Worm (Caenorhabditis elegans) whole organism, young adult: Measurements from ENCODE around the gene T23B12.11.
A peak's percentile ranks its signal among the peaks of the same experiment; 100 is the strongest.

Experiments used
- B0261.1 ChIP-seq: sonication (generic microtip); optimal IDR thresholded peaks from 2 replicates; lab custom pipeline; 2016; ENCODE audit warnings: mild to moderate bottlenecking, missing genetic modification characterization, moderate library complexity, missing compliant biosample characterization
- C17E4.6 ChIP-seq: fragments of 200-800 bp; sonication (Bioruptor generic); IDR thresholded peaks from 2 replicates; pipeline ENCODE4 v1.3.6; 2022; ENCODE audit warnings: missing genetic modification reagents, missing genetic modification characterization, missing compliant biosample characterization
- F33H1.4 ChIP-seq: fragments of 200-800 bp; sonication (Bioruptor generic); IDR thresholded peaks from 2 replicates; pipeline ENCODE4 v1.3.6; 2022; ENCODE audit warnings: missing genetic modification reagents, missing genetic modification characterization, missing compliant biosample characterization
- F39B2.1 ChIP-seq: fragments of 200-800 bp; sonication (Bioruptor generic); IDR thresholded peaks from 2 replicates; pipeline ENCODE4 v1.3.6; 2022; ENCODE audit warnings: missing genetic modification reagents, missing genetic modification characterization, missing compliant biosample characterization
- F49E8.2 ChIP-seq: sonication (generic microtip); optimal IDR thresholded peaks from 3 replicates; lab custom pipeline; 2017; ENCODE audit warnings: missing genetic modification characterization, mild to moderate bottlenecking, missing compliant biosample characterization, antibody characterized with exemption, moderate library complexity; ENCODE audit not compliant: insufficient read depth
- F52B5.7 ChIP-seq: sonication (generic microtip); optimal IDR thresholded peaks from 2 replicates; lab custom pipeline; 2016; ENCODE audit warnings: mild to moderate bottlenecking, missing genetic modification characterization, missing compliant biosample characterization
- F55B11.4 ChIP-seq: sonication (generic microtip); optimal IDR thresholded peaks from 2 replicates; lab custom pipeline; 2016; ENCODE audit warnings: missing compliant biosample characterization, missing genetic modification characterization, borderline replicate concordance; ENCODE audit not compliant: insufficient read depth
- F57A8.1 ChIP-seq: fragments of 200-800 bp; sonication (Bioruptor generic); optimal IDR thresholded peaks from 2 replicates; lab custom pipeline; 2018; ENCODE audit warnings: mild to moderate bottlenecking, missing genetic modification characterization, moderate library complexity, missing compliant biosample characterization
- Y67H2A.10 ChIP-seq: fragments of 200-800 bp; sonication (Bioruptor generic); conservative IDR thresholded peaks from 2 replicates; pipeline ENCODE4 v1.3.6; 2022; ENCODE audit warnings: missing genetic modification reagents, missing genetic modification characterization, missing compliant biosample characterization
- Y79H2A.3 ChIP-seq: fragments of 200-800 bp; sonication (Bioruptor generic); conservative IDR thresholded peaks from 2 replicates; pipeline ENCODE4 v1.3.6; 2022; ENCODE audit warnings: missing genetic modification reagents, missing genetic modification characterization, missing compliant biosample characterization
- Y95B8A.8 ChIP-seq: fragments of 200-800 bp; sonication (Bioruptor generic); IDR thresholded peaks from 2 replicates; pipeline ENCODE4 v1.3.6; 2022; ENCODE audit warnings: missing genetic modification reagents, missing genetic modification characterization, missing compliant biosample characterization
- ama-1 ChIP-seq, 3 experiments: fragments of 150-350 bp in 1 of 3; sonication (generic microtip) in 2 of 3; optimal IDR thresholded peaks; 2 replicates each; lab custom pipeline; 2014 to 2018; ENCODE audit warnings: missing biosample characterization in 2 of 3, missing genetic modification characterization in 2 of 3, missing genetic modification reagents in 2 of 3
- athp-1 ChIP-seq: sonication (generic microtip); optimal IDR thresholded peaks from 2 replicates; lab custom pipeline; 2017; ENCODE audit warnings: mild to moderate bottlenecking, missing genetic modification characterization, missing compliant biosample characterization
- attf-5 ChIP-seq: fragments of 200-800 bp; sonication (Bioruptor generic); optimal IDR thresholded peaks from 2 replicates; lab custom pipeline; 2018; ENCODE audit warnings: mild to moderate bottlenecking, missing genetic modification characterization, missing compliant biosample characterization
- bed-1 ChIP-seq: fragments of 200-800 bp; sonication (Bioruptor generic); IDR thresholded peaks from 2 replicates; pipeline ENCODE4 v1.3.6; 2022; ENCODE audit warnings: missing genetic modification reagents, missing genetic modification characterization, missing compliant biosample characterization
- ccch-3 ChIP-seq: fragments of 200-800 bp; sonication (Bioruptor generic); optimal IDR thresholded peaks from 2 replicates; lab custom pipeline; 2018; ENCODE audit warnings: mild to moderate bottlenecking, missing genetic modification characterization, missing compliant biosample characterization
- cebp-1 ChIP-seq, 2 experiments: fragments of 200-800 bp in 1 of 2; sonication (Bioruptor generic) in 1 of 2; sonication (generic microtip) in 1 of 2; IDR thresholded peaks in 1 of 2; optimal IDR thresholded peaks in 1 of 2; 2 replicates each; pipeline versions ENCODE4 v1.3.6 to Lab custom; 2017 to 2022; ENCODE audit warnings: missing compliant biosample characterization in 2 of 2, missing genetic modification characterization in 2 of 2, mild to moderate bottlenecking in 1 of 2, missing genetic modification reagents in 1 of 2, moderate library complexity in 1 of 2
- ceh-27 ChIP-seq: fragments of 200-800 bp; sonication (Bioruptor generic); optimal IDR thresholded peaks from 2 replicates; lab custom pipeline; 2018; ENCODE audit warnings: mild to moderate bottlenecking, missing genetic modification characterization, moderate library complexity, missing compliant biosample characterization
- ceh-79 ChIP-seq: sonication (generic microtip); optimal IDR thresholded peaks from 2 replicates; lab custom pipeline; 2017; ENCODE audit warnings: mild to moderate bottlenecking, missing genetic modification characterization, missing compliant biosample characterization
- dox-1 ChIP-seq: fragments of 200-800 bp; sonication (Bioruptor generic); IDR thresholded peaks from 2 replicates; pipeline ENCODE4 v1.3.6; 2022; ENCODE audit warnings: missing genetic modification reagents, missing genetic modification characterization, missing compliant biosample characterization
- ekl-4 ChIP-seq: fragments of 200-800 bp; sonication (Bioruptor generic); IDR thresholded peaks from 2 replicates; pipeline ENCODE4 v1.3.6; 2022; ENCODE audit warnings: missing genetic modification reagents, missing genetic modification characterization, missing compliant biosample characterization
- ets-4 ChIP-seq: fragments of 200-800 bp; sonication (Bioruptor generic); optimal IDR thresholded peaks from 2 replicates; lab custom pipeline; 2018; ENCODE audit warnings: mild to moderate bottlenecking, missing genetic modification characterization, missing compliant biosample characterization
- hlh-12 ChIP-seq: sonication (generic microtip); optimal IDR thresholded peaks from 2 replicates; lab custom pipeline; 2016; ENCODE audit warnings: missing genetic modification characterization, missing compliant biosample characterization
- hmg-20 ChIP-seq: fragments of 200-800 bp; sonication (Bioruptor generic); IDR thresholded peaks from 2 replicates; pipeline ENCODE4 v1.3.6; 2022; ENCODE audit warnings: missing genetic modification reagents, missing genetic modification characterization, missing compliant biosample characterization
- hrde-1 ChIP-seq: sonication (generic microtip); optimal IDR thresholded peaks from 2 replicates; lab custom pipeline; 2016; ENCODE audit warnings: missing genetic modification characterization, mild to moderate bottlenecking, missing compliant biosample characterization, moderate library complexity, missing genotype, missing genetic modification reagents, borderline replicate concordance
- hsf-1 ChIP-seq: fragments of 200-800 bp; sonication (Bioruptor generic); IDR thresholded peaks from 2 replicates; pipeline ENCODE4 v1.3.6; 2022; ENCODE audit warnings: missing genetic modification reagents, missing genetic modification characterization, missing compliant biosample characterization
- lag-1 ChIP-seq: fragments of 200-800 bp; sonication (Bioruptor generic); IDR thresholded peaks from 2 replicates; pipeline ENCODE4 v1.3.6; 2022; ENCODE audit warnings: missing genetic modification reagents, missing genetic modification characterization, missing compliant biosample characterization
- let-607 ChIP-seq, 2 experiments: fragments of 200-800 bp in 1 of 2; sonication (Bioruptor generic) in 1 of 2; sonication (generic microtip) in 1 of 2; optimal IDR thresholded peaks; 2 replicates each; lab custom pipeline; 2016 to 2018; ENCODE audit warnings: mild to moderate bottlenecking in 2 of 2, missing compliant biosample characterization in 2 of 2, missing genetic modification characterization in 2 of 2, moderate library complexity in 2 of 2, missing genotype in 1 of 2
- lin-26 ChIP-seq: fragments of 200-800 bp; sonication (Bioruptor generic); IDR thresholded peaks from 2 replicates; pipeline ENCODE4 v1.3.6; 2022; ENCODE audit warnings: missing genetic modification reagents, missing genetic modification characterization, missing compliant biosample characterization
- lir-1 ChIP-seq: fragments of 200-800 bp; sonication (Bioruptor generic); conservative IDR thresholded peaks from 2 replicates; pipeline ENCODE4 v1.3.6; 2022; ENCODE audit warnings: missing genetic modification reagents, missing genetic modification characterization, missing compliant biosample characterization
- lsy-27 ChIP-seq: sonication (generic microtip); optimal IDR thresholded peaks from 2 replicates; lab custom pipeline; 2017; ENCODE audit warnings: missing genetic modification characterization, mild to moderate bottlenecking, missing compliant biosample characterization, antibody characterized with exemption, missing genotype, borderline replicate concordance; ENCODE audit not compliant: insufficient read depth
- madf-10 ChIP-seq: sonication (generic microtip); optimal IDR thresholded peaks from 2 replicates; lab custom pipeline; 2016; ENCODE audit warnings: mild to moderate bottlenecking, missing genetic modification characterization, missing compliant biosample characterization
- madf-8 ChIP-seq: fragments of 200-800 bp; sonication (Bioruptor generic); conservative IDR thresholded peaks from 2 replicates; pipeline ENCODE4 v1.3.6; 2022; ENCODE audit warnings: missing genetic modification reagents, missing genetic modification characterization, missing compliant biosample characterization
- nfya-1 ChIP-seq: sonication (generic microtip); optimal IDR thresholded peaks from 2 replicates; lab custom pipeline; 2017; ENCODE audit warnings: antibody characterized with exemption, missing compliant biosample characterization, missing genetic modification characterization, borderline replicate concordance; ENCODE audit not compliant: insufficient read depth
- nhr-179 ChIP-seq: sonication (generic microtip); optimal IDR thresholded peaks from 2 replicates; lab custom pipeline; 2016; ENCODE audit warnings: mild to moderate bottlenecking, missing genetic modification characterization, missing compliant biosample characterization
- nhr-27 ChIP-seq: fragments of 200-800 bp; sonication (Bioruptor generic); optimal IDR thresholded peaks from 2 replicates; lab custom pipeline; 2018; ENCODE audit warnings: mild to moderate bottlenecking, missing genetic modification characterization, moderate library complexity, missing compliant biosample characterization
- nhr-80 ChIP-seq: sonication (generic microtip); optimal IDR thresholded peaks from 2 replicates; lab custom pipeline; 2016; ENCODE audit warnings: missing genetic modification characterization, missing compliant biosample characterization
- nhr-90 ChIP-seq: sonication (generic microtip); optimal IDR thresholded peaks from 2 replicates; lab custom pipeline; 2016; ENCODE audit warnings: missing genotype, mild to moderate bottlenecking, missing genetic modification characterization, missing compliant biosample characterization
- sdz-38 ChIP-seq: sonication (generic microtip); optimal IDR thresholded peaks from 2 replicates; lab custom pipeline; 2016; ENCODE audit warnings: missing genotype, missing genetic modification characterization, missing compliant biosample characterization
- snpc-3.4 ChIP-seq: sonication (generic microtip); optimal IDR thresholded peaks from 2 replicates; lab custom pipeline; 2017; ENCODE audit warnings: missing genetic modification characterization, mild to moderate bottlenecking, missing compliant biosample characterization, antibody characterized with exemption, moderate library complexity, missing genotype, missing genetic modification reagents
- tbx-9 ChIP-seq: sonication (generic microtip); optimal IDR thresholded peaks from 2 replicates; lab custom pipeline; 2016; ENCODE audit warnings: borderline replicate concordance, missing genetic modification characterization, inconsistent platforms, missing compliant biosample characterization
- tlf-1 ChIP-seq: fragments of 200-800 bp; sonication (Bioruptor generic); optimal IDR thresholded peaks from 2 replicates; lab custom pipeline; 2018; ENCODE audit warnings: mild to moderate bottlenecking, missing genetic modification characterization, missing compliant biosample characterization
- unc-130 ChIP-seq: sonication (generic microtip); optimal IDR thresholded peaks from 2 replicates; lab custom pipeline; 2016; ENCODE audit warnings: missing genetic modification reagents, missing genetic modification characterization, missing compliant biosample characterization
- zfh-2 ChIP-seq: fragments of 200-800 bp; sonication (Bioruptor generic); conservative IDR thresholded peaks from 2 replicates; pipeline ENCODE4 v1.3.6; 2022; ENCODE audit warnings: missing genetic modification reagents, missing genetic modification characterization, missing compliant biosample characterization
- ztf-22 ChIP-seq: fragments of 200-800 bp; sonication (Bioruptor generic); optimal IDR thresholded peaks from 2 replicates; lab custom pipeline; 2018; ENCODE audit warnings: mild to moderate bottlenecking, missing genetic modification characterization, moderate library complexity, missing compliant biosample characterization
- ztf-6 ChIP-seq: fragments of 200-800 bp; sonication (Bioruptor generic); IDR thresholded peaks from 2 replicates; pipeline ENCODE4 v1.3.6; 2022; ENCODE audit warnings: missing genetic modification reagents, missing genetic modification characterization, missing compliant biosample characterization

Gene T23B12.11

ce11 chrV:8495965-8496364 is 40.8 kb downstream of the T23B12.11 start:
- TF ChIP-seq ztf-22 (GFP tag; lab: Kevin White, UChicago) (no peak), ama-1 (optimal IDR thresholded peaks at IDR 0.05; lab: Kevin White, UChicago) (no peak), ama-1 (GFP tag; optimal IDR thresholded peaks at IDR 0.05; lab: Kevin White, UChicago) (peak in 1 of 2 experiments; percentile 72), attf-5 (GFP tag; lab: Kevin White, UChicago) (peak; percentile 43), ztf-6 (GFP tag; lab: Robert Waterston, UW) (no peak), F49E8.2 (tag; lab: Kevin White, UChicago) (peak; percentile 21), bed-1 (GFP tag; lab: Robert Waterston, UW) (no peak), athp-1 (tag; lab: Kevin White, UChicago) (no peak), Y67H2A.10 (GFP tag; lab: Robert Waterston, UW) (peak; percentile 35; the same call in 1 of the 2 replicates), madf-10 (tag; lab: Kevin White, UChicago) (peak; percentile 33), Y79H2A.3 (GFP tag; lab: Robert Waterston, UW) (no peak), F55B11.4 (tag; lab: Kevin White, UChicago) (no peak), hsf-1 (GFP tag; lab: Robert Waterston, UW) (peak; percentile 60; the same call in 1 of the 2 replicates), ceh-27 (GFP tag; lab: Kevin White, UChicago) (peak; percentile 16), lsy-27 (tag; lab: Kevin White, UChicago) (no peak), sdz-38 (no peak), madf-8 (GFP tag; lab: Robert Waterston, UW) (no peak), unc-130 (GFP tag; lab: Kevin White, UChicago) (no peak), let-607 (tag; optimal IDR thresholded peaks at IDR 0.05; lab: Kevin White, UChicago) (no peak), snpc-3.4 (tag; lab: Kevin White, UChicago) (peak; percentile 34), ceh-79 (no peak), tbx-9 (tag; lab: Kevin White, UChicago) (no peak), cebp-1 (GFP tag; IDR thresholded peaks at IDR 0.05; lab: Robert Waterston, UW) (no peak), cebp-1 (tag; optimal IDR thresholded peaks at IDR 0.05; lab: Kevin White, UChicago) (peak; percentile 47), ets-4 (GFP tag; lab: Kevin White, UChicago) (no peak), ccch-3 (GFP tag; lab: Kevin White, UChicago) (no peak), hrde-1 (tag; lab: Kevin White, UChicago) (peak; percentile 6), F39B2.1 (GFP tag; lab: Robert Waterston, UW) (no peak), F57A8.1 (GFP tag; lab: Kevin White, UChicago) (no peak), ekl-4 (GFP tag; lab: Robert Waterston, UW) (no peak), nhr-179 (tag; lab: Kevin White, UChicago) (no peak), dox-1 (GFP tag; lab: Robert Waterston, UW) (peak; percentile 82), nhr-80 (tag; lab: Kevin White, UChicago) (no peak), hlh-12 (tag; lab: Kevin White, UChicago) (no peak), lag-1 (GFP tag; lab: Robert Waterston, UW) (no peak), F52B5.7 (tag; lab: Kevin White, UChicago) (no peak), lir-1 (no peak), nhr-90 (tag; lab: Kevin White, UChicago) (peak; percentile 53), nfya-1 (tag; lab: Kevin White, UChicago) (no peak), lin-26 (GFP tag; lab: Robert Waterston, UW) (peak; percentile 86), nhr-27 (tag; lab: Kevin White, UChicago) (peak; percentile 13), tlf-1 (GFP tag; lab: Kevin White, UChicago) (no peak), Y95B8A.8 (GFP tag; lab: Robert Waterston, UW) (0 out of 2 replicates have a peak, but pooled peaks have one; percentile 77), F33H1.4 (no peak; the same call in 1 of the 2 replicates), zfh-2 (GFP tag; lab: Robert Waterston, UW) (no peak), hmg-20 (no peak), C17E4.6 (GFP tag; lab: Robert Waterston, UW) (no peak), B0261.1 (tag; lab: Kevin White, UChicago) (peak; percentile 89)
